Fruit fly (Drosophila melanogaster) whole organism, pupa: ENCODE measurements around the gene Faa.

Experiments
- CG10348 ChIP-seq: fragments of 200-800 bp; sonication (Bioruptor generic); IDR thresholded peaks from 2 replicates; pipeline ENCODE4 v1.3.6; 2022; ENCODE audit warnings: missing biosample characterization, missing genetic modification characterization
- CG13204 ChIP-seq: fragments of 200-800 bp; sonication (Bioruptor generic); optimal IDR thresholded peaks from 2 replicates; lab custom pipeline; 2018; ENCODE audit warnings: missing biosample characterization, mild to moderate bottlenecking, missing genetic modification characterization, moderate library complexity
- CG15710 ChIP-seq: fragments of 200-800 bp; sonication (Bioruptor generic); optimal IDR thresholded peaks from 2 replicates; lab custom pipeline; 2018; ENCODE audit warnings: missing biosample characterization, mild to moderate bottlenecking, missing genetic modification characterization, moderate library complexity
- CG32121 ChIP-seq: fragments of 200-800 bp; sonication (Bioruptor generic); IDR thresholded peaks from 2 replicates; pipeline ENCODE4 v1.3.6; 2022; ENCODE audit warnings: missing biosample characterization, missing genetic modification characterization
- CG8159 ChIP-seq: fragments of 200-800 bp; sonication (Bioruptor generic); optimal IDR thresholded peaks from 3 replicates; lab custom pipeline; 2018; ENCODE audit warnings: missing biosample characterization, mild to moderate bottlenecking, missing genetic modification characterization, moderate library complexity
- EcR ChIP-seq: fragments of 200-800 bp; sonication (Bioruptor generic); optimal IDR thresholded peaks from 3 replicates; lab custom pipeline; 2019; ENCODE audit warnings: missing biosample characterization, missing genetic modification characterization, mild to moderate bottlenecking, moderate library complexity, missing genetic modification reagents
- Ets98B ChIP-seq: fragments of 200-800 bp; sonication (Bioruptor generic); IDR thresholded peaks from 2 replicates; pipeline ENCODE4 v1.3.6; 2022; ENCODE audit warnings: missing biosample characterization, missing genetic modification characterization
- Snoo ChIP-seq: fragments of 200-800 bp; sonication (Bioruptor generic); optimal IDR thresholded peaks from 3 replicates; lab custom pipeline; 2017; ENCODE audit warnings: missing biosample characterization, mild to moderate bottlenecking, missing genetic modification characterization, inconsistent platforms
- rn ChIP-seq: fragments of 200-800 bp; sonication (Bioruptor generic); IDR thresholded peaks from 2 replicates; pipeline ENCODE4 v1.3.6; 2022; ENCODE audit warnings: missing biosample characterization, missing genetic modification characterization

dm6 chr3L:4076907-4077306 is 3.2 kb upstream of the Faa start:
- TF ChIP-seq CG32121 (GFP tag; lab: Robert Waterston, UW) (no peak), CG13204 (GFP tag; lab: Kevin White, UChicago) (no peak), CG10348 (GFP tag; lab: Robert Waterston, UW) (no peak), rn (GFP tag; lab: Robert Waterston, UW) (no peak), EcR (GFP tag; lab: Kevin White, UChicago) (no peak), Ets98B (no peak), CG8159 (tag; lab: Kevin White, UChicago) (no peak), CG15710 (tag; lab: Kevin White, UChicago) (no peak), Snoo (no peak)
